Worm (Caenorhabditis elegans) whole organism, L4/young adult: ENCODE data around the gene W02B3.3.

Source experiments
- W03F9.2 ChIP-seq: fragments of 150-350 bp; optimal IDR thresholded peaks from 2 replicates; lab custom pipeline; 2014; ENCODE audit warnings: missing biosample characterization, missing genetic modification characterization
- him-1 ChIP-seq: sonication (generic microtip); optimal IDR thresholded peaks from 2 replicates; lab custom pipeline; 2016; ENCODE audit warnings: missing genotype, missing genetic modification reagents, missing genetic modification characterization, missing compliant biosample characterization

ce11 chrIII:675822-676221, 7.6 kb upstream of the W02B3.3 start, which contains the start of gene grk-2:
- TF ChIP-seq him-1 (tag; lab: Kevin White, UChicago) (no peak), W03F9.2 (tag; lab: Kevin White, UChicago) (no peak)
